Worm (Caenorhabditis elegans): ENCODE measurements around the gene T01D1.8.

Gene T01D1.8

ce11 chrII:216598-216997 is 30.1 kb downstream of the T01D1.8 start, which contains the start of gene F48A11.4 (continued):
- TF ChIP-seq arid-1 (GFP tag; conservative IDR thresholded peaks at IDR 0.05) (peak; percentile 92), unc-62 (GFP tag; optimal IDR thresholded peaks at IDR 0.05 in 1 of 2) (peak in 1 of 2 experiments; percentile 74), unc-62 (tag; optimal IDR thresholded peaks at IDR 0.05) (no peak)

ce11 chrII:217308-217707 is 30.8 kb downstream of the T01D1.8 start:
- TF ChIP-seq ceh-82 (tag; optimal IDR thresholded peaks at IDR 0.05) (no peak), F37D6.2 (tag; optimal IDR thresholded peaks at IDR 0.05) (no peak), Y75B8A.6 (GFP tag; IDR thresholded peaks at IDR 0.05) (no peak), aha-1 (tag) (peak; percentile 97)

- TF ChIP-seq ceh-62 (tag; optimal IDR thresholded peaks at IDR 0.05), result no peak
- TF ChIP-seq aha-1 (tag), result peak; percentile 70
- 0 out of 2 replicates have a peak, but pooled peaks have one; percentile 41 for TF ChIP-seq daf-8 (GFP tag; IDR thresholded peaks at IDR 0.05)
- 0 out of 2 replicates have a peak, but pooled peaks have one; percentile 35 for TF ChIP-seq D1046.2 (GFP tag; IDR thresholded peaks at IDR 0.05)
- peak; percentile 53; the same call in 1 of the 2 replicates for TF ChIP-seq set-16 (GFP tag; IDR thresholded peaks at IDR 0.05)
Observed at ce11 chrII:219846-220503, 33.4 kb downstream of the T01D1.8 start.

ce11 chrII:220602-221001 is 34.1 kb downstream of the T01D1.8 start, which contains the start of gene ubxn-3:
TSS of gene ubxn-3 (minus strand) at chrII:220667.
- peak; percentile 16 for TF ChIP-seq F49E8.2 (tag; optimal IDR thresholded peaks at IDR 0.05; ENCODE audit: borderline replicate concordance)
- TF ChIP-seq lin-38 (GFP tag; IDR thresholded peaks at IDR 0.05), result peak; percentile 43
- peak in 1 of 2 experiments; percentile 7 for TF ChIP-seq lsy-2 (tag; optimal IDR thresholded peaks at IDR 0.05)
- no peak for TF ChIP-seq tag-97 (GFP tag; IDR thresholded peaks at IDR 0.05)
- TF ChIP-seq zip-2 (tag; optimal IDR thresholded peaks at IDR 0.05), result no peak
- TF ChIP-seq nhr-10 (tag; optimal IDR thresholded peaks at IDR 0.05), result no peak
- no peak for TF ChIP-seq unc-62 (GFP tag; optimal IDR thresholded peaks at IDR 0.05 in 1 of 2)
- no peak for TF ChIP-seq unc-62 (tag; optimal IDR thresholded peaks at IDR 0.05)
- no peak for TF ChIP-seq aly-2 (tag; optimal IDR thresholded peaks at IDR 0.05)

ce11 chrII:221212-221611 is 34.7 kb downstream of the T01D1.8 start:
- TF ChIP-seq mdt-29 (GFP tag; IDR thresholded peaks at IDR 0.05), result peak; percentile 57; the same call in 1 of the 2 replicates
- no peak for TF ChIP-seq lir-3 (tag; optimal IDR thresholded peaks at IDR 0.05)
- TF ChIP-seq dve-1 (tag; optimal IDR thresholded peaks at IDR 0.05; ENCODE audit: insufficient read depth), result peak; percentile 84
- no peak for TF ChIP-seq ZK546.5 (tag; optimal IDR thresholded peaks at IDR 0.05)
- no peak for TF ChIP-seq snpc-4 (tag; optimal IDR thresholded peaks at IDR 0.05)
- TF ChIP-seq tra-1 (GFP tag; IDR thresholded peaks at IDR 0.05), result peak; percentile 73
- TF ChIP-seq vab-7 (GFP tag; IDR thresholded peaks at IDR 0.05), result no peak
- no peak for TF ChIP-seq egl-27 (tag; optimal IDR thresholded peaks at IDR 0.05)
- no peak for TF ChIP-seq daf-19 (GFP tag; conservative IDR thresholded peaks at IDR 0.05)
- TF ChIP-seq fkh-10 (GFP tag; optimal IDR thresholded peaks at IDR 0.05), result no peak
- TF ChIP-seq lin-1 (GFP tag; IDR thresholded peaks at IDR 0.05), result 0 out of 2 replicates have a peak, but pooled peaks have one; percentile 41
- no peak for TF ChIP-seq skn-1 (tag; optimal IDR thresholded peaks at IDR 0.05)
- no peak for TF ChIP-seq ceh-82 (tag; optimal IDR thresholded peaks at IDR 0.05)
- no peak for TF ChIP-seq gei-8 (GFP tag; optimal IDR thresholded peaks at IDR 0.05)
- TF ChIP-seq nhr-25 (tag; optimal IDR thresholded peaks at IDR 0.05; ENCODE audit: borderline replicate concordance, insufficient read depth), result peak; percentile 68
- TF ChIP-seq nhr-76 (tag; optimal IDR thresholded peaks at IDR 0.05), result no peak
- peak; percentile 35 for TF ChIP-seq duxl-1 (tag; optimal IDR thresholded peaks at IDR 0.05; ENCODE audit: poor library complexity)
- no peak for TF ChIP-seq ama-1 (optimal IDR thresholded peaks at IDR 0.05)
- TF ChIP-seq nhr-6 (tag; optimal IDR thresholded peaks at IDR 0.05), result peak; percentile 68
- no peak for TF ChIP-seq lin-39 (tag; optimal IDR thresholded peaks at IDR 0.05)
- TF ChIP-seq mxl-3 (GFP tag; optimal IDR thresholded peaks at IDR 0.05), result peak; percentile 91
- peak; percentile 39 to 92 for TF ChIP-seq mdl-1 (tag; optimal IDR thresholded peaks at IDR 0.05)
- TF ChIP-seq snpc-1.2 (GFP tag; IDR thresholded peaks at IDR 0.05), result 0 out of 2 replicates have a peak, but pooled peaks have one; percentile 8
- no peak for TF ChIP-seq zfp-2 (tag; optimal IDR thresholded peaks at IDR 0.05)
- no peak for TF ChIP-seq nhr-41 (GFP tag; IDR thresholded peaks at IDR 0.05)
- TF ChIP-seq lin-29 (GFP tag; IDR thresholded peaks at IDR 0.05), result no peak
- TF ChIP-seq ceh-32 (tag; optimal IDR thresholded peaks at IDR 0.05; ENCODE audit: poor library complexity), result no peak

Measured in whole organism, L4 larva.